Worm (Caenorhabditis elegans) whole organism, L4/young adult: Measurements from ENCODE around the gene T28A11.20.

ENCODE experiments used
- W03F9.2 ChIP-seq: fragments of 150-350 bp; optimal IDR thresholded peaks from 2 replicates; lab custom pipeline; 2014; ENCODE audit warnings: missing biosample characterization, missing genetic modification characterization
- dao-5 ChIP-seq: sonication (generic microtip); optimal IDR thresholded peaks from 2 replicates; lab custom pipeline; 2016; ENCODE audit warnings: missing genotype, missing genetic modification characterization, moderate library complexity, missing compliant biosample characterization
- him-1 ChIP-seq: sonication (generic microtip); optimal IDR thresholded peaks from 2 replicates; lab custom pipeline; 2016; ENCODE audit warnings: missing genotype, missing genetic modification reagents, missing genetic modification characterization, missing compliant biosample characterization

- no peak for TF ChIP-seq dao-5 (tag; lab: Kevin White, UChicago)
- no peak for TF ChIP-seq W03F9.2
- TF ChIP-seq him-1 (tag; lab: Kevin White, UChicago), result no peak
Observed at ce11 chrV:3275033-3275432, 2.0 kb upstream of the T28A11.20 start, which contains the start of gene T28A11.3.
